Fruit fly (Drosophila melanogaster) whole organism, prepupa: ENCODE results near the gene CG5282.

Source experiments
- Blimp-1 ChIP-seq: fragments of 200-800 bp; sonication (Bioruptor generic); optimal IDR thresholded peaks from 3 replicates; lab custom pipeline; 2017; ENCODE audit warnings: missing biosample characterization, missing genetic modification characterization, mild to moderate bottlenecking, moderate library complexity, missing genetic modification reagents
- CG10631 ChIP-seq: fragments of 200-800 bp; sonication (Bioruptor generic); optimal IDR thresholded peaks from 2 replicates; lab custom pipeline; 2016; ENCODE audit warnings: missing biosample characterization, missing genetic modification characterization
- CG10669 ChIP-seq: fragments of 200-800 bp; sonication (Bioruptor generic); optimal IDR thresholded peaks from 3 replicates; lab custom pipeline; 2018; ENCODE audit warnings: missing biosample characterization, mild to moderate bottlenecking, missing genetic modification characterization, moderate library complexity
- CG11294 ChIP-seq: fragments of 200-800 bp; sonication (Bioruptor generic); IDR thresholded peaks from 2 replicates; pipeline ENCODE4 v1.3.6; 2022; ENCODE audit warnings: missing biosample characterization, missing genetic modification characterization
- CG11902 ChIP-seq: fragments of 200-800 bp; sonication (Bioruptor generic); optimal IDR thresholded peaks from 3 replicates; lab custom pipeline; 2016; ENCODE audit warnings: missing biosample characterization, missing genetic modification characterization
- CG1621 ChIP-seq: fragments of 200-800 bp; sonication (Bioruptor generic); optimal IDR thresholded peaks from 3 replicates; lab custom pipeline; 2018; ENCODE audit warnings: missing biosample characterization, mild to moderate bottlenecking, missing genetic modification characterization
- CG3032 ChIP-seq: fragments of 200-800 bp; optimal IDR thresholded peaks from 2 replicates; lab custom pipeline; 2019; ENCODE audit warnings: missing biosample characterization, mild to moderate bottlenecking, missing genetic modification characterization, moderate library complexity
- CG31627 ChIP-seq: fragments of 200-800 bp; sonication (Bioruptor generic); optimal IDR thresholded peaks from 3 replicates; lab custom pipeline; 2016; ENCODE audit warnings: missing biosample characterization, missing genetic modification characterization
- CG32006 ChIP-seq: fragments of 200-800 bp; sonication (Bioruptor generic); optimal IDR thresholded peaks from 3 replicates; lab custom pipeline; 2017; ENCODE audit warnings: missing biosample characterization, mild to moderate bottlenecking, missing genetic modification characterization
- CG34406 ChIP-seq: fragments of 200-800 bp; sonication (Bioruptor generic); optimal IDR thresholded peaks from 3 replicates; lab custom pipeline; 2016; ENCODE audit warnings: missing biosample characterization, missing genetic modification characterization
- CG3919 ChIP-seq: fragments of 200-800 bp; sonication (Bioruptor generic); optimal IDR thresholded peaks from 3 replicates; lab custom pipeline; 2016; ENCODE audit warnings: missing biosample characterization, missing genetic modification characterization
- CG4318 ChIP-seq: fragments of 200-800 bp; sonication (Bioruptor generic); optimal IDR thresholded peaks from 3 replicates; lab custom pipeline; 2017; ENCODE audit warnings: missing biosample characterization, mild to moderate bottlenecking, missing genetic modification characterization
- CG6276 ChIP-seq: fragments of 200-800 bp; sonication (Bioruptor generic); optimal IDR thresholded peaks from 2 replicates; lab custom pipeline; 2017; ENCODE audit warnings: missing biosample characterization, mild to moderate bottlenecking, missing genetic modification characterization
- CG6854 ChIP-seq: fragments of 200-800 bp; sonication (Bioruptor generic); optimal IDR thresholded peaks from 2 replicates; lab custom pipeline; 2017; ENCODE audit warnings: missing biosample characterization, mild to moderate bottlenecking, missing genetic modification characterization
- CG8119 ChIP-seq: fragments of 200-800 bp; sonication (Bioruptor generic); IDR thresholded peaks from 3 replicates; pipeline ENCODE4 v1.3.6; 2022; ENCODE audit warnings: missing biosample characterization, missing genetic modification characterization
- CG8319 ChIP-seq: fragments of 200-800 bp; sonication (Bioruptor generic); optimal IDR thresholded peaks from 3 replicates; lab custom pipeline; 2016; ENCODE audit warnings: missing biosample characterization, missing genetic modification characterization
- CG8632 ChIP-seq: fragments of 200-800 bp; sonication (Bioruptor generic); optimal IDR thresholded peaks from 3 replicates; lab custom pipeline; 2016; ENCODE audit warnings: missing biosample characterization, missing genetic modification characterization
- CG9139 ChIP-seq: fragments of 200-800 bp; sonication (Bioruptor generic); optimal IDR thresholded peaks from 3 replicates; lab custom pipeline; 2017; ENCODE audit warnings: missing biosample characterization, mild to moderate bottlenecking, missing genetic modification characterization
- Eip75B ChIP-seq: fragments of 200-800 bp; sonication (Bioruptor generic); optimal IDR thresholded peaks from 3 replicates; lab custom pipeline; 2016; ENCODE audit warnings: missing biosample characterization, missing genetic modification characterization
- Eip78C ChIP-seq: fragments of 200-800 bp; sonication (Bioruptor generic); peaks from one replicate; lab custom pipeline; 2016; ENCODE audit warnings: missing biosample characterization, missing genetic modification characterization
- Eip93F ChIP-seq: fragments of 200-800 bp; sonication (Bioruptor generic); optimal IDR thresholded peaks from 2 replicates; lab custom pipeline; 2016; ENCODE audit warnings: missing biosample characterization, mild to moderate bottlenecking, missing genetic modification characterization
- Ets21C ChIP-seq: fragments of 200-800 bp; sonication (Bioruptor generic); optimal IDR thresholded peaks from 3 replicates; lab custom pipeline; 2016; ENCODE audit warnings: missing biosample characterization, missing genetic modification characterization
- Hr38 ChIP-seq: sonication (Bioruptor generic); optimal IDR thresholded peaks from 2 replicates; lab custom pipeline; 2016; ENCODE audit warnings: missing biosample characterization, missing genetic modification characterization
- Hr39 ChIP-seq: fragments of 200-800 bp; sonication (Bioruptor generic); optimal IDR thresholded peaks from 2 replicates; lab custom pipeline; 2016; ENCODE audit warnings: missing biosample characterization, missing genetic modification characterization
- Hr4 ChIP-seq: fragments of 200-800 bp; sonication (Bioruptor generic); optimal IDR thresholded peaks from 3 replicates; lab custom pipeline; 2016; ENCODE audit warnings: missing biosample characterization, missing genetic modification characterization
- Lpt ChIP-seq: fragments of 200-800 bp; sonication (Bioruptor generic); optimal IDR thresholded peaks from 3 replicates; lab custom pipeline; 2016; ENCODE audit warnings: missing biosample characterization, missing genetic modification characterization
- Met ChIP-seq: fragments of 200-800 bp; sonication (Bioruptor generic); optimal IDR thresholded peaks from 3 replicates; lab custom pipeline; 2016; ENCODE audit warnings: missing biosample characterization, missing genetic modification characterization
- OdsH ChIP-seq: fragments of 200-800 bp; sonication (Bioruptor generic); optimal IDR thresholded peaks from 3 replicates; lab custom pipeline; 2016; ENCODE audit warnings: missing biosample characterization, missing genetic modification characterization
- Smox ChIP-seq: fragments of 200-800 bp; sonication (Bioruptor generic); optimal IDR thresholded peaks from 3 replicates; lab custom pipeline; 2016; ENCODE audit warnings: missing biosample characterization, missing genetic modification characterization
- Sox102F ChIP-seq: fragments of 200-800 bp; sonication (Bioruptor generic); optimal IDR thresholded peaks from 2 replicates; lab custom pipeline; 2016; ENCODE audit warnings: missing biosample characterization, mild to moderate bottlenecking, missing genetic modification characterization
- Sox14 ChIP-seq: fragments of 200-800 bp; sonication (Bioruptor generic); optimal IDR thresholded peaks from 3 replicates; lab custom pipeline; 2016; ENCODE audit warnings: missing biosample characterization, missing genetic modification characterization
- achi ChIP-seq: fragments of 200-800 bp; sonication (Bioruptor generic); optimal IDR thresholded peaks from 3 replicates; lab custom pipeline; 2016; ENCODE audit warnings: missing biosample characterization, missing genetic modification characterization
- acj6 ChIP-seq: fragments of 200-800 bp; sonication (Bioruptor generic); optimal IDR thresholded peaks from 3 replicates; lab custom pipeline; 2016; ENCODE audit warnings: missing biosample characterization, missing genetic modification characterization
- dsx ChIP-seq: fragments of 200-800 bp; optimal IDR thresholded peaks from 3 replicates; lab custom pipeline; 2019; ENCODE audit warnings: missing biosample characterization, mild to moderate bottlenecking, missing genetic modification characterization, moderate library complexity; ENCODE audit not compliant: poor library complexity, severe bottlenecking
- eg ChIP-seq: fragments of 200-800 bp; sonication (Bioruptor generic); IDR thresholded peaks from 3 replicates; pipeline ENCODE4 v1.3.6; 2022; ENCODE audit warnings: missing biosample characterization, missing genetic modification characterization
- esn ChIP-seq: fragments of 200-800 bp; sonication (Bioruptor generic); optimal IDR thresholded peaks from 2 replicates; lab custom pipeline; 2016; ENCODE audit warnings: missing biosample characterization, mild to moderate bottlenecking, missing genetic modification characterization, moderate library complexity
- fkh ChIP-seq: fragments of 200-800 bp; sonication (Bioruptor generic); optimal IDR thresholded peaks from 3 replicates; lab custom pipeline; 2017; ENCODE audit warnings: missing biosample characterization, mild to moderate bottlenecking, missing genetic modification characterization, moderate library complexity
- net ChIP-seq: fragments of 200-800 bp; sonication (Bioruptor generic); optimal IDR thresholded peaks from 3 replicates; lab custom pipeline; 2016; ENCODE audit warnings: missing biosample characterization, missing genetic modification characterization
- pdm3 ChIP-seq: fragments of 200-800 bp; sonication (Bioruptor generic); optimal IDR thresholded peaks from 3 replicates; lab custom pipeline; 2016; ENCODE audit warnings: missing biosample characterization, missing genetic modification characterization
- salr ChIP-seq, 2 experiments: fragments of 200-800 bp; sonication (Bioruptor generic); optimal IDR thresholded peaks; 3 replicates each; lab custom pipeline; 2016 to 2018; ENCODE audit warnings: missing biosample characterization in 2 of 2, missing genetic modification characterization in 2 of 2, mild to moderate bottlenecking in 1 of 2
- spab ChIP-seq: fragments of 200-800 bp; sonication (Bioruptor generic); optimal IDR thresholded peaks from 2 replicates; lab custom pipeline; 2017; ENCODE audit warnings: missing biosample characterization, mild to moderate bottlenecking, missing genetic modification characterization, missing genetic modification reagents
- svp ChIP-seq: fragments of 200-800 bp; sonication (Bioruptor generic); peaks from one replicate; lab custom pipeline; 2016; ENCODE audit warnings: missing biosample characterization, missing genetic modification characterization
- topi ChIP-seq: fragments of 200-800 bp; sonication (Bioruptor generic); optimal IDR thresholded peaks from 3 replicates; lab custom pipeline; 2016; ENCODE audit warnings: missing biosample characterization, missing genetic modification characterization
- vri ChIP-seq: fragments of 200-800 bp; sonication (Bioruptor generic); optimal IDR thresholded peaks from 3 replicates; lab custom pipeline; 2016; ENCODE audit warnings: missing biosample characterization, mild to moderate bottlenecking, missing genetic modification characterization

Gene CG5282

DNA sequence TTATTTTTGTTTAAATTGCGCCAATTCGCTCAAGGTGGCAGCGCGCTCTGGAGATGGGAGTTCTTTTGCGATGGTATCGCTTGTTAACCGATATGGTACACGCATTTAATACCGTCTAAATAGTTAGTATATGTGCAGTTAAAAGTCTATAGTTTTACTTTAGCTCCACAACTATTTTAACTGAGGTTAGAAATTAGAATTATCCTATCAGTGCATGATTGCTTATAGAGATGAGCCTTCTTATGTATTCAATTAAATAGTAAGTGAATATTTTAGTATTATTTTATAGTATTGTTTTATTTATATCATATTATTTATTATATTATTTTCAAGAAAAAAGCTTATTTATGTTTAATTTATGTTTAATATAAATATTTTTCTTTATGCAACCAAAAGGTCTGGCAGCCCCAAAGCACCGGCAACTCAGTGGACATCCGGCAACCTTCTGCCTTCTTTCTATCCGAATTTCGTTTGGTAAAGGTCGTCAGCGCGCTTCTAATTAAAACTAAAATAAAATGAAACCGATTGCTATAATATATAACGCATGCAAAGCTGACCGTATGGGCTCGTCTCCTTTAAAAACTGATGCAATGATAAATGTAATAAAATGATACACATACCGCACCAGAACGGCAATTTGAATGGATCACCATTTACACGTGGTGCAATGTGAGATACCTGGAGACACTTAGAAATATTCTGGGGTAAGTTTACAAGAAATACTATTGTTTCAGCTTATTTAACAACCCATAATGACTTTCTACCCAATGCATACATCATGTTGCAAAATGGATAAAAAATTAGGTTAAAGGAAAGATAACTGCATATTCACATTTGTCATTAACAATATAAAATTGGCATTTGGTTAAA, 27.2 kb upstream of the CG5282 start, which contains the start of gene CG5199 (continued):
- peak; percentile 52 for TF ChIP-seq CG34406 (GFP tag; lab: Kevin White, UChicago)
- TF ChIP-seq Hr39: peak; percentile 48
- peak; percentile 37 for TF ChIP-seq topi (GFP tag; lab: Kevin White, UChicago)
- peak; percentile 52 for TF ChIP-seq CG31627 (GFP tag; lab: Kevin White, UChicago)
- TF ChIP-seq Hr38 (GFP tag; lab: Kevin White, UChicago): no peak
- no peak for TF ChIP-seq Eip75B (GFP tag; lab: Kevin White, UChicago)
- no peak for TF ChIP-seq CG9139 (GFP tag; lab: Kevin White, UChicago)
- TF ChIP-seq CG3919 (GFP tag; lab: Kevin White, UChicago): peak; percentile 68
- TF ChIP-seq CG8319: no peak
- peak; percentile 58 for TF ChIP-seq acj6 (GFP tag; lab: Kevin White, UChicago)

DNA sequence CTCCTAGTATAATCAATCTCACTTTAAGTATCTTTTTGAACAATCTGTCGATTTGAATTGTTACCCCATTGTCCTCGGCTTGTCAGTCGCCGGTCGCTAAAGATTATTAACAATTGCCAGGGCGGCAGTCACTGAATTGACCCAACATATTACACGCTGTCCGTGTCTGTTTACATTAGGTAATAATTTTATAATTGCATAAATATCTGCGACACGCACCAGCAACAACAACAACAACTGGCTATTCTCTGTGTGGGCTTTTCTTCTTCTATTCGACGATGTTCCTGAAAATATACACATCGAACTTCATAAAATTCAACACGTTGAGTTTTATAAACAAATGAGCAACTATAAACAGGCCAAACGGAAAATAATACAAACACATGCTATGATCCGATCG, 22.9 kb upstream of the CG5282 start:
- TF ChIP-seq svp (peak; percentile 49), Blimp-1 (GFP tag; lab: Kevin White, UChicago) (no peak)

- TF ChIP-seq CG11294 (GFP tag; lab: Robert Waterston, UW): no peak
- TF ChIP-seq fkh: peak; percentile 81
- no peak for TF ChIP-seq spab
- TF ChIP-seq Blimp-1 (GFP tag; lab: Kevin White, UChicago): peak; percentile 60
- TF ChIP-seq Eip78C (GFP tag; lab: Kevin White, UChicago): peak; percentile 70
- peak; percentile 18 for TF ChIP-seq Sox102F (GFP tag; lab: Kevin White, UChicago)
- TF ChIP-seq CG34406 (GFP tag; lab: Kevin White, UChicago): peak; percentile 32
- peak; percentile 7 for TF ChIP-seq dsx (GFP tag; lab: Kevin White, UChicago)
- peak; percentile 23 for TF ChIP-seq Met (GFP tag; lab: Kevin White, UChicago)
- peak; percentile 73 for TF ChIP-seq CG6854
- TF ChIP-seq CG3919 (GFP tag; lab: Kevin White, UChicago): no peak
- no peak for TF ChIP-seq CG32006
- TF ChIP-seq vri (GFP tag; lab: Kevin White, UChicago): peak; percentile 65
- TF ChIP-seq Smox (GFP tag; lab: Kevin White, UChicago): peak; percentile 30
- peak; percentile 28 for TF ChIP-seq Eip93F (GFP tag; lab: Kevin White, UChicago)
- TF ChIP-seq CG8632 (GFP tag; lab: Kevin White, UChicago): peak; percentile 32
- TF ChIP-seq esn (GFP tag; lab: Kevin White, UChicago): peak; percentile 42
- peak; percentile 11 for TF ChIP-seq svp
Observed at dm6 chr3L:20447957-20448356, 22.1 kb upstream of the CG5282 start.

- TF ChIP-seq CG9139 (GFP tag; lab: Kevin White, UChicago): no peak
- TF ChIP-seq salr (GFP tag; optimal IDR thresholded peaks at IDR 0.05; lab: Kevin White, UChicago): no peak
- TF ChIP-seq Hr4 (GFP tag; lab: Kevin White, UChicago): peak; percentile 52
- TF ChIP-seq CG3919 (GFP tag; lab: Kevin White, UChicago): peak; percentile 3
- no peak for TF ChIP-seq CG10669
- no peak for TF ChIP-seq CG34406 (GFP tag; lab: Kevin White, UChicago)
- peak; percentile 46; the same call in 2 of the 3 replicates for TF ChIP-seq eg (GFP tag; lab: Robert Waterston, UW)
- TF ChIP-seq Met (GFP tag; lab: Kevin White, UChicago): peak; percentile 16
- TF ChIP-seq svp: peak; percentile 48
- no peak for TF ChIP-seq achi (GFP tag; lab: Kevin White, UChicago)
- TF ChIP-seq Sox14 (GFP tag; lab: Kevin White, UChicago): peak; percentile 2
- TF ChIP-seq OdsH: peak; percentile 1
- TF ChIP-seq Ets21C (GFP tag; lab: Kevin White, UChicago): no peak
- peak; percentile 18 for TF ChIP-seq Hr39
- no peak for TF ChIP-seq CG1621 (tag; lab: Kevin White, UChicago)
- peak; percentile 56 for TF ChIP-seq CG32006
- TF ChIP-seq CG10631 (GFP tag; lab: Kevin White, UChicago): no peak
- peak; percentile 28 for TF ChIP-seq CG6276
- TF ChIP-seq net (GFP tag; lab: Kevin White, UChicago): peak; percentile 16
- TF ChIP-seq CG3032 (tag; lab: Kevin White, UChicago): no peak
- no peak for TF ChIP-seq CG11902 (GFP tag; lab: Kevin White, UChicago)
- peak; percentile 2 for TF ChIP-seq Sox102F (GFP tag; lab: Kevin White, UChicago)
- peak; percentile 52 for TF ChIP-seq pdm3 (GFP tag; lab: Kevin White, UChicago)
- TF ChIP-seq Lpt (GFP tag; lab: Kevin White, UChicago): no peak
- TF ChIP-seq CG8119: peak; percentile 54; the same call in 1 of the 3 replicates
- TF ChIP-seq CG4318 (GFP tag; lab: Kevin White, UChicago): no peak
Observed at dm6 chr3L:20447337-20447736, 21.5 kb upstream of the CG5282 start.
